Worm (Caenorhabditis elegans): ENCODE measurements around the gene pgap-2.
A peak's percentile ranks its signal among the peaks of the same experiment; 100 is the strongest.

Gene pgap-2

DNA sequence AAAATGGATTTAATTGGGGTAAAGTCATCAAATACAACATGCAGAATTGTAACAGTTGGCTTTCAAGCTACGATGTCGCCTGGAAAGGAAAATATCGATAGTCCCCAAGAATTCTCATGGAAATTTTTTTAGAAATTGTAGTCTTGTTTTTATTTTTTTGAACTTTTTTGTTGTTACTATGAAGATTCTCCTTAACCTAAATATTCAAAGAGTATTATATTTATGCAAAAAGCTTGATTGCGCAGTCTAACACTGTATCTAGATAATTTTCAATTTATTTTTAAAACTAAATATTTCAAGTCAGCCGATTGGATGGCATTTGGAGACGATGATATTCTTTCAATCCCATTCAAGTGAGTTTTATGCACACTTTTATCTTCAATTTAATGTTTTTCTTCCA, at the start of gene pgap-2:
TSS of gene pgap-2 (plus strand) at position 301 of the 400 bp plus-strand sequence.
- TF ChIP-seq mml-1 (tag; optimal IDR thresholded peaks at IDR 0.05): no peak

ce11 chrIII:4656415-4656814, 48.9 kb upstream of the pgap-2 start:
- TF ChIP-seq nhr-77 (tag; optimal IDR thresholded peaks at IDR 0.05) (no peak), pha-4 (tag; optimal IDR thresholded peaks at IDR 0.05) (no peak), nhr-28 (tag; optimal IDR thresholded peaks at IDR 0.05) (no peak), fkh-10 (GFP tag; optimal IDR thresholded peaks at IDR 0.05) (peak; percentile 67), snpc-4 (tag; optimal IDR thresholded peaks at IDR 0.05) (peak; percentile 49), tbx-2 (tag; optimal IDR thresholded peaks at IDR 0.05) (peak; percentile 8), nhr-76 (tag; optimal IDR thresholded peaks at IDR 0.05) (no peak), ceh-28 (tag; optimal IDR thresholded peaks at IDR 0.05) (peak; percentile 42), nhr-43 (tag; optimal IDR thresholded peaks at IDR 0.05; ENCODE audit: poor library complexity, severe bottlenecking) (no peak), hmg-11 (tag; optimal IDR thresholded peaks at IDR 0.05) (peak; percentile 76), lin-39 (tag; optimal IDR thresholded peaks at IDR 0.05) (peak; percentile 85), ztf-4 (tag; optimal IDR thresholded peaks at IDR 0.05) (no peak), unc-62 (GFP tag; optimal IDR thresholded peaks at IDR 0.05) (no peak), mdl-1 (tag; optimal IDR thresholded peaks at IDR 0.05) (peak; percentile 48), jun-1 (tag; optimal IDR thresholded peaks at IDR 0.05) (no peak), sea-2 (GFP tag; optimal IDR thresholded peaks at IDR 0.05) (no peak), ceh-82 (tag; optimal IDR thresholded peaks at IDR 0.05) (no peak), lin-15B (tag; optimal IDR thresholded peaks at IDR 0.05) (peak; percentile 31), elt-1 (tag; optimal IDR thresholded peaks at IDR 0.05) (peak; percentile 9), ztf-11 (tag; optimal IDR thresholded peaks at IDR 0.05) (no peak), nfya-1 (tag; optimal IDR thresholded peaks at IDR 0.05; ENCODE audit: insufficient read depth) (peak; percentile 81)

DNA sequence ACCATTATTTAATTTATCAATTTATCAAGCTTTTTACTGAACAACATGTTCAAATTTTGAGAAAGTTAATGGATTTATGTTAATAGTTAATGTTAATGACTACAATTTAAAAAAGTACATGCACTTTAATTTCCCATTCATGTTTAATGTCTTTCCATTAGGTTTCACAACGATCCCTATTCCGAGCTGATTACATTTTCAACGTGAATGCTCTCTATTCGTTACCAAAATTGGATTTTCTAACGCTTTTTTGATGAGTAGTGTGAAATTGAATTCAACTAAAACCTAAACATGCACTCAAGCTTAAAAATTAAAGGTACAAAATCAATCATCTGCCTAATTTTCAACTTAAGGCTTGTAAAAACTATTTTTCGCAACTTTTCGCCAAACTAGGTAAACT, 47.9 kb upstream of the pgap-2 start:
- TF ChIP-seq fos-1 (tag; optimal IDR thresholded peaks at IDR 0.05): no peak
- TF ChIP-seq lin-15B (tag; optimal IDR thresholded peaks at IDR 0.05): no peak
- TF ChIP-seq tbx-2 (tag; optimal IDR thresholded peaks at IDR 0.05): no peak
- TF ChIP-seq ceh-28 (tag; optimal IDR thresholded peaks at IDR 0.05): no peak
- TF ChIP-seq eor-1 (tag; optimal IDR thresholded peaks at IDR 0.05): no peak
- TF ChIP-seq skn-1 (tag; optimal IDR thresholded peaks at IDR 0.05): no peak
- TF ChIP-seq hmg-11 (tag; optimal IDR thresholded peaks at IDR 0.05): no peak
- TF ChIP-seq snpc-4 (tag; optimal IDR thresholded peaks at IDR 0.05): no peak
- no peak for TF ChIP-seq egl-27 (tag; optimal IDR thresholded peaks at IDR 0.05)

ce11 chrIII:4658384-4658844, 46.9 kb upstream of the pgap-2 start, which contains the start of gene cdka-1:
TSS of gene cdka-1 (plus strand) at chrIII:4658794.
- peak; percentile 36 for TF ChIP-seq lin-39 (tag; optimal IDR thresholded peaks at IDR 0.05)
- peak; percentile 38 for TF ChIP-seq nfya-1 (tag; optimal IDR thresholded peaks at IDR 0.05; ENCODE audit: insufficient read depth)
- TF ChIP-seq egl-5 (tag; optimal IDR thresholded peaks at IDR 0.05): no peak

DNA sequence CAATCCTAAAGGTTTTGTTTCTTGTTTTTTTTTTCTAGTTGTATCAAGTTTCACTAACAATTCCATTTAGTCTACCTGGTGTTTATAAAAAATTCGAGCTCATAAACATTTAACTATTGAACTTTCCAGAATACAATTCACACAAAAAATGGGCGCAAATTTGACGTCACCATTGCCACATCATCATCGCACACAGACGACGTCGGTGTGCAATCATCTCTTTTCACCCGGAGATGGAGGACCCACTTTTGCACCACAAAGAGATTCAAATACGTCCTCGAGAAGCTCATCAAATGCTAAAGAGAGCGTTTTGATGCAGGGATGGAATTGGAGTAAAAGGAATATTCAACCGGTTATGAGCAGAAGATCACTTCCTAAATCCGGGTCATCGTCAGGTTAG, 45.9 kb upstream of the pgap-2 start:
- TF ChIP-seq ztf-11 (tag; optimal IDR thresholded peaks at IDR 0.05) (no peak), ZK546.5 (tag; optimal IDR thresholded peaks at IDR 0.05) (no peak), lin-39 (tag; optimal IDR thresholded peaks at IDR 0.05) (no peak), zag-1 (tag; optimal IDR thresholded peaks at IDR 0.05) (no peak), ceh-82 (tag; optimal IDR thresholded peaks at IDR 0.05) (no peak), nhr-25 (tag; optimal IDR thresholded peaks at IDR 0.05) (no peak), mml-1 (tag; optimal IDR thresholded peaks at IDR 0.05) (no peak), unc-39 (tag; optimal IDR thresholded peaks at IDR 0.05) (no peak), ceh-16 (tag; optimal IDR thresholded peaks at IDR 0.05) (no peak), tbx-2 (tag; optimal IDR thresholded peaks at IDR 0.05) (no peak), nhr-67 (tag; optimal IDR thresholded peaks at IDR 0.05) (no peak), unc-62 (GFP tag; optimal IDR thresholded peaks at IDR 0.05) (no peak), mdl-1 (tag; optimal IDR thresholded peaks at IDR 0.05) (no peak), nhr-237 (tag; optimal IDR thresholded peaks at IDR 0.05) (no peak), jun-1 (tag; optimal IDR thresholded peaks at IDR 0.05) (no peak), ztf-4 (tag; optimal IDR thresholded peaks at IDR 0.05) (no peak), egl-5 (tag; optimal IDR thresholded peaks at IDR 0.05) (no peak), fos-1 (tag; optimal IDR thresholded peaks at IDR 0.05) (no peak)
